2 fruit fly cellular contexts compared by ENCODE assay signal in the genomic region with DNA sequence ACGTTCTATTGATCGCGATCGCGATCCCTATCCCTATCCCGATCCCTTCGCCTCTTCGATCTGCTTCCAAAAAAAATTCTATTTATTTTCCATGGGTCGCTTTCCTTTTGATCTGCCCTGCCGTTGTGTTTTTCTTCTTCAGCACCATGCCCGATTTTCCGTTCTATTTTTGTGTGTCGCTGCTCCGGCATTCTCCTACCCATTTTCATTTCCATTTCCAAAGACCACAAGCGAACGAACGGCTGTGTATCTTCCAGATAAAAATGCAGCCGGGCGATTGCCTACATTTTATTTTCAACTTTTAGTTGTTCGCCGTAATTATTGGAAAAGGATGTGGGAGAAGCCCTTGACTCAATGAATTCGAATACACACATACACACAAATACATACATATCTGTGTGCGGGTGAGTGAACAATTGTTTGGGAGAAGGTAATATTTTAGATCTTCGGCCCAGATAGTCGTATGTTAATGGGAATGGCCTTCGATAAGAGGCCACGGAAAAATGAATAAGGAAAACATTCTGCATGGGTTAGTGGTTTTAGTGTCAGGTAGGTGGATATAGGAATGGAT.
TF ChIP-seq lines count a peak whose summit lies in the region.

No protein-coding gene starts in this region.

- no peak for TF ChIP-seq CTCF in whole organism, embryonic (GFP tag; optimal IDR thresholded peaks at IDR 0.05; lab: Kevin White, UChicago)

TF ChIP-seq in whole organism, embryonic, 481 proteins besides CTCF, POLR2A, EP300 and RAD21:
- TF ChIP-seq bsh (GFP tag; optimal IDR thresholded peaks at IDR 0.05; lab: Kevin White, UChicago) (no peak), Stat92E (GFP tag; optimal IDR thresholded peaks at IDR 0.05; lab: Kevin White, UChicago) (peak in 1 of 3 experiments; percentile 19), chm (GFP tag; IDR thresholded peaks at IDR 0.05; lab: Robert Waterston, UW) (no peak), dysf (GFP tag; IDR thresholded peaks at IDR 0.05; lab: Robert Waterston, UW) (no peak), tll (GFP tag; optimal IDR thresholded peaks at IDR 0.05; lab: Kevin White, UChicago) (peak in 1 of 2 experiments; percentile 91), Kr (GFP tag; optimal IDR thresholded peaks at IDR 0.05; lab: Kevin White, UChicago) (peak; percentile 35), CG6813 (GFP tag; optimal IDR thresholded peaks at IDR 0.05; lab: Kevin White, UChicago) (no peak), bab2 (GFP tag; optimal IDR thresholded peaks at IDR 0.05; lab: Kevin White, UChicago) (no peak), NFAT (GFP tag; IDR thresholded peaks at IDR 0.05; lab: Robert Waterston, UW) (no peak), eve (GFP tag; optimal IDR thresholded peaks at IDR 0.05; lab: Kevin White, UChicago) (peak in 1 of 2 experiments; percentile 63), sqz (GFP tag; optimal IDR thresholded peaks at IDR 0.05; lab: Kevin White, UChicago) (peak; percentile 54), pros (GFP tag; optimal IDR thresholded peaks at IDR 0.05; lab: Kevin White, UChicago) (peak; percentile 69), CG2199 (GFP tag; IDR thresholded peaks at IDR 0.05; lab: Robert Waterston, UW) (peak; percentile 94; the same call in 2 of the 3 replicates), nau (GFP tag; optimal IDR thresholded peaks at IDR 0.05; lab: Kevin White, UChicago) (no peak), twi (tag; optimal IDR thresholded peaks at IDR 0.05; lab: Kevin White, UChicago) (peak; percentile 72), CkIIα-i1 (GFP tag; IDR thresholded peaks at IDR 0.05; lab: Robert Waterston, UW) (no peak), kni (GFP tag; optimal IDR thresholded peaks at IDR 0.05; lab: Kevin White, UChicago) (peak; percentile 50), grn (GFP tag; optimal IDR thresholded peaks at IDR 0.05; lab: Kevin White, UChicago) (peak; percentile 41), cg (GFP tag; optimal IDR thresholded peaks at IDR 0.05; lab: Kevin White, UChicago) (peak; percentile 71), CG17385 (GFP tag; optimal IDR thresholded peaks at IDR 0.05; lab: Kevin White, UChicago) (peak; percentile 55), D19A (tag; optimal IDR thresholded peaks at IDR 0.05; lab: Kevin White, UChicago) (peak; percentile 60), CG14860 (GFP tag; IDR thresholded peaks at IDR 0.05; lab: Robert Waterston, UW; ENCODE audit: partially characterized antibody) (no peak), salm (tag; optimal IDR thresholded peaks at IDR 0.05; lab: Kevin White, UChicago) (no peak), CG12769 (tag; optimal IDR thresholded peaks at IDR 0.05; lab: Kevin White, UChicago) (peak; percentile 48), crp (GFP tag; optimal IDR thresholded peaks at IDR 0.05; lab: Kevin White, UChicago) (no peak), Med (GFP tag; lab: Kevin White, UChicago) (peak; percentile 14), CG2116 (GFP tag; optimal IDR thresholded peaks at IDR 0.05; lab: Kevin White, UChicago) (no peak), CG15479 (GFP tag; optimal IDR thresholded peaks at IDR 0.05; lab: Kevin White, UChicago) (peak; percentile 63), CG10462 (GFP tag; optimal IDR thresholded peaks at IDR 0.05; lab: Kevin White, UChicago) (no peak), sens (GFP tag; lab: Kevin White, UChicago) (peak; percentile 68), ci (GFP tag; IDR thresholded peaks at IDR 0.05; lab: Robert Waterston, UW) (0 out of 3 replicates have a peak, but pooled peaks have one; percentile 12), ara (GFP tag; IDR thresholded peaks at IDR 0.05; lab: Robert Waterston, UW) (no peak), lab (GFP tag; optimal IDR thresholded peaks at IDR 0.05; lab: Kevin White, UChicago) (no peak), zen (tag; optimal IDR thresholded peaks at IDR 0.05; lab: Kevin White, UChicago) (peak; percentile 77), zf30C (GFP tag; optimal IDR thresholded peaks at IDR 0.05; lab: Kevin White, UChicago) (peak; percentile 48), CG8924 (tag; optimal IDR thresholded peaks at IDR 0.05; lab: Kevin White, UChicago) (peak; percentile 54)

TF ChIP-seq in whole organism, prepupa, 60 proteins besides CTCF, POLR2A, EP300 and RAD21:
- TF ChIP-seq Eip78C (GFP tag; lab: Kevin White, UChicago) (peak; percentile 19), CG6854 (GFP tag; optimal IDR thresholded peaks at IDR 0.05; lab: Kevin White, UChicago) (no peak)
